Worm (Caenorhabditis elegans) whole organism, early embryonic: Measurements from ENCODE around the gene Y15E3A.4.

ENCODE experiments used
- B0310.2 ChIP-seq: sonication (generic microtip); optimal IDR thresholded peaks from 2 replicates; lab custom pipeline; 2016; ENCODE audit warnings: mild to moderate bottlenecking, missing genetic modification characterization, missing compliant biosample characterization
- F13C5.2 ChIP-seq: sonication (generic microtip); optimal IDR thresholded peaks from 2 replicates; lab custom pipeline; 2017; ENCODE audit warnings: mild to moderate bottlenecking, missing genetic modification characterization, inconsistent platforms, missing compliant biosample characterization
- ama-1 ChIP-seq: fragments of 150-350 bp; optimal IDR thresholded peaks from 2 replicates; lab custom pipeline; 2014
- ceh-36 ChIP-seq: sonication (generic microtip); optimal IDR thresholded peaks from 2 replicates; lab custom pipeline; 2016; ENCODE audit warnings: missing genetic modification characterization, inconsistent platforms, missing compliant biosample characterization
- ets-7 ChIP-seq: sonication (generic microtip); optimal IDR thresholded peaks from 2 replicates; lab custom pipeline; 2016; ENCODE audit warnings: missing genotype, missing genetic modification characterization, missing compliant biosample characterization
- flt-1 ChIP-seq: fragments of 200-800 bp; sonication (Bioruptor generic); IDR thresholded peaks from 2 replicates; pipeline ENCODE4 v1.3.6; 2022; ENCODE audit warnings: missing genetic modification characterization, missing compliant biosample characterization
- hmg-4 ChIP-seq: fragments of 200-800 bp; sonication (Bioruptor generic); optimal IDR thresholded peaks from 2 replicates; lab custom pipeline; 2018; ENCODE audit warnings: mild to moderate bottlenecking, missing genetic modification characterization, missing compliant biosample characterization
- pes-1 ChIP-seq: fragments of 200-800 bp; sonication (Bioruptor generic); IDR thresholded peaks from 2 replicates; pipeline ENCODE4 v1.3.6; 2022; ENCODE audit warnings: missing genetic modification reagents, missing genetic modification characterization, missing compliant biosample characterization
- scrt-1 ChIP-seq: fragments of 200-800 bp; sonication (Bioruptor generic); IDR thresholded peaks from 2 replicates; pipeline ENCODE4 v1.3.6; 2022; ENCODE audit warnings: missing genetic modification characterization, missing compliant biosample characterization
- tbx-11 ChIP-seq: fragments of 200-800 bp; sonication (Bioruptor generic); IDR thresholded peaks from 2 replicates; pipeline ENCODE4 v1.3.6; 2022; ENCODE audit warnings: missing genetic modification characterization, missing compliant biosample characterization
- tbx-37 ChIP-seq: fragments of 200-800 bp; sonication (Bioruptor generic); conservative IDR thresholded peaks from 2 replicates; pipeline ENCODE4 v1.3.6; 2022; ENCODE audit warnings: missing genetic modification reagents, missing genetic modification characterization, missing compliant biosample characterization
- tra-4 ChIP-seq: sonication (generic microtip); optimal IDR thresholded peaks from 2 replicates; lab custom pipeline; 2017; ENCODE audit warnings: missing genetic modification characterization, missing compliant biosample characterization

ce11 chrX:15308685-15309084 is 22.1 kb upstream of the Y15E3A.4 start:
- no peak for TF ChIP-seq ceh-36 (tag; lab: Kevin White, UChicago)
- TF ChIP-seq ama-1 (lab: Kevin White, UChicago), result no peak
- TF ChIP-seq scrt-1 (GFP tag; lab: Robert Waterston, UW), result no peak
- TF ChIP-seq tbx-11 (GFP tag; lab: Robert Waterston, UW), result no peak
- TF ChIP-seq ets-7 (tag; lab: Kevin White, UChicago), result no peak
- TF ChIP-seq flt-1 (GFP tag; lab: Robert Waterston, UW), result no peak
- no peak for TF ChIP-seq F13C5.2 (tag; lab: Kevin White, UChicago)
- no peak for TF ChIP-seq B0310.2 (tag; lab: Kevin White, UChicago)
- TF ChIP-seq tra-4 (tag; lab: Kevin White, UChicago), result no peak
- no peak for TF ChIP-seq tbx-37 (GFP tag; lab: Robert Waterston, UW)
- TF ChIP-seq pes-1 (GFP tag; lab: Robert Waterston, UW), result no peak
- no peak for TF ChIP-seq hmg-4
